Fruit fly (Drosophila melanogaster) whole organism, prepupa: ENCODE measurements around the gene CG14014.

ENCODE experiments used
- Blimp-1 ChIP-seq: fragments of 200-800 bp; sonication (Bioruptor generic); optimal IDR thresholded peaks from 3 replicates; lab custom pipeline; 2017; ENCODE audit warnings: missing biosample characterization, missing genetic modification characterization, mild to moderate bottlenecking, moderate library complexity, missing genetic modification reagents
- CG6854 ChIP-seq: fragments of 200-800 bp; sonication (Bioruptor generic); optimal IDR thresholded peaks from 2 replicates; lab custom pipeline; 2017; ENCODE audit warnings: missing biosample characterization, mild to moderate bottlenecking, missing genetic modification characterization
- Eip93F ChIP-seq: fragments of 200-800 bp; sonication (Bioruptor generic); optimal IDR thresholded peaks from 2 replicates; lab custom pipeline; 2016; ENCODE audit warnings: missing biosample characterization, mild to moderate bottlenecking, missing genetic modification characterization
- Ets21C ChIP-seq: fragments of 200-800 bp; sonication (Bioruptor generic); optimal IDR thresholded peaks from 3 replicates; lab custom pipeline; 2016; ENCODE audit warnings: missing biosample characterization, missing genetic modification characterization
- Sox102F ChIP-seq: fragments of 200-800 bp; sonication (Bioruptor generic); optimal IDR thresholded peaks from 2 replicates; lab custom pipeline; 2016; ENCODE audit warnings: missing biosample characterization, mild to moderate bottlenecking, missing genetic modification characterization
- salr ChIP-seq, 2 experiments: fragments of 200-800 bp; sonication (Bioruptor generic); optimal IDR thresholded peaks; 3 replicates each; lab custom pipeline; 2016 to 2018; ENCODE audit warnings: missing biosample characterization in 2 of 2, missing genetic modification characterization in 2 of 2, mild to moderate bottlenecking in 1 of 2
- svp ChIP-seq: fragments of 200-800 bp; sonication (Bioruptor generic); peaks from one replicate; lab custom pipeline; 2016; ENCODE audit warnings: missing biosample characterization, missing genetic modification characterization

DNA sequence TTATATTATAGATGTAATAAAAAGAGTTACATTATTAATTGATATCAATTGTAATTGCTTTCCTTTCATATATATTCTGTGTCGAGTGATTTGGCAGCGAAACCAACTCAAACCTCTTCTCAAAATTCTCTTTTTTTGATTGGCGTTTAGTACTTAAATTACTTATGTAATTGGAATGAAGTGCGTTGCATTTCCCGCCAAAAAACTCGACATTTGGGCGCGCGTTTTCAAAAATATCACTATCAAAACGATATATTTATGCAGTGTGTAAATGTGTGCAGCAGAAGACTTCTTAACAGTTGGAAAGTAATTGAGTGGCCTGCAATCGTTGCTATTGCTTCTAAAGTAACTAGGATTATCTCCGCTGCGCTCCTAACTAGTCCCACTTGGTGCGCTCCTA is 13.6 kb downstream of the CG14014 start:
- TF ChIP-seq Sox102F (GFP tag; lab: Kevin White, UChicago), result no peak
- TF ChIP-seq svp (GFP tag; lab: Kevin White, UChicago), result no peak
- no peak for TF ChIP-seq Eip93F (GFP tag; lab: Kevin White, UChicago)
- TF ChIP-seq Ets21C (GFP tag; lab: Kevin White, UChicago), result no peak
- TF ChIP-seq CG6854 (GFP tag; lab: Kevin White, UChicago), result no peak
- TF ChIP-seq salr (GFP tag; optimal IDR thresholded peaks at IDR 0.05; lab: Kevin White, UChicago), result no peak
- TF ChIP-seq Blimp-1 (GFP tag; lab: Kevin White, UChicago), result no peak
